Worm (Caenorhabditis elegans): ENCODE results near the gene ptr-24.

ptr-24 gene

DNA sequence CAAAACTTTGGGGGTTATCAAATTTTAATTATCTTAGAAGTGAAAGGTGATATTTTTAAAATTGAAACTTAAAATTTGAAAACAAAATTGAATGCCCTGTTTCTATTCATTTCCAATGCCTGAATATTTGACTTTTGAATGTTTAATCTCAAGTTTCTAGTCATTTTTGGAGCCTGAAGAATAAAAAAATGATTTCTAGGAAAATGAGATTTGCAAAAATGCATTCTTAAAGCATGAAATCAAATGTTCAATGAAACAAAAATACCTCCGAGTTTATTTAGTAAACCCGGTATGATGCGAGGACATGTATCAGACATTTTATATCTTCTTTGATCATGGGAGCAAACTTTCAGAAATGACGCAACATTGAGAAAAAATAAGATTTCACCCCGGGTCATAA, 41.2 kb downstream of the ptr-24 start:
- no peak for TF ChIP-seq unc-62 (GFP tag; optimal IDR thresholded peaks at IDR 0.05)

DNA sequence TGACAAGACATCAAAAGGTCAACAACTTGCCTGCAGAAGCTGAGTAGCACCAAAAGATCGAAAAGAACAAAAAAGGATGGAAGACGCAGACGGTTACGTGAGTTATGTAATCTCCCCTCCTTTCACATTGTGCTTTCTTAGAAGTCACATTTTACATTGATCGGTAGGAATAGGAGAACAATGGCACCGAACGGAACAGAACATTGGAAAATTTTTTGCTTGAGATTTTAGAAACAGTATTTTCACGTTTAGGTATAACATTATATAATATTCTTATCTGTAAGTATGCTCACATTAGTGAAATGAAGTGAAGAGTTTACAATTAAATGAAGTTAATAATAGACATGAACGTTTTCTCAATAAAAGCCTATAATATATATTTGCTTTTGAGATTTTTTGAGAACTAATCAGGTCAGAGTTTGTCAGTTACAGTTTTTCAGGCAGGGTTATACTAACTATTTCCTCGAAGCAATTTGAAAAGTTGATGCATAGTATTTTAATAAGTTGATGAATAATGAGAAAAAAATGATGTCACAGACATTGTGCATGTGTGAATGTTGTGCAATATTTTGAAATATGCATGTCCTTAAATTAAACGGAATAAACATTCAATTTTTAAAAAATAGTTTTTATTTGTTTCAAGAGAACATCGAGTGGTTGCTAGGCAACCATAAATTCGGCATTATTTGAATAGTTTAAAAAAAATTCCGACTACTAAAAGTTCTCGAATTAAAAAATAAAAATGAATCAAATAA, 43.3 kb downstream of the ptr-24 start:
- no peak for TF ChIP-seq unc-62 (GFP tag; optimal IDR thresholded peaks at IDR 0.05)

DNA sequence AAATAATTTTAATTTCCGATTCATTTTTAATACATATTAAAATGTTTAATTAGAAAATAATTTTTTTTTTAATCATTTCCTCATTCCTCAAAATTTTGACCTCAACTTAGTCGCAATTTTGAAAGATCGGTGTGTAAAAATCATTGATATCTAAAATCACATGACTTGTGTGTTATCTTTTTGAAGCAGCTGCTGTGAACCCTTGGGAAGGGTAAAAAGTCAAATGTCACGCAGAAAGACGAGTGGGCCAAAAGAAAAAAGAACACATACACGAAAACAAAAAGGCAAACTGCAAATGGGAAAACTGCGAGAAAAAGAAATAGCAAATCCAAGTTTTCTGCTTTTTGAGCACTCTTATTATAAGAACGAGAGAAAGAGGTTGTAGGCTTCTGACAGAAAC, 45.4 kb downstream of the ptr-24 start:
- TF ChIP-seq unc-62 (GFP tag; optimal IDR thresholded peaks at IDR 0.05): no peak

DNA sequence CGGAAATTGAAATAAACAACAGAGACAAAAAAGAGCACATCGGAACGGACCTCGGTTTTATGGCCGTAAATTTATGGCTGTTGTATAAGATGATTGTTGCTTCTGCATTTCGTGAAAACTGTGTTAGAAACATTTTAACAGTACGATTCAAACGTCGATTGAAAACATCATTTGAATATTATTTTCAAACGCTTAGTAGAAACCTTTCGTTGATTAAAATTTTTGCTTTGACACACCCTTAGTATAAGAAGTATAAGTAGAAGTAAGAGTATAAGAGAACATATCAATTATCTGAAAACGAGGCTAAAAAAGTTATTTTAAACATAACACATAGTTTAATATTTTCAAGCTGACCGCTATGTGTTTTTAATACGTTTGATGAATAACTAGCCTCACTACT, 46.9 kb downstream of the ptr-24 start:
- no peak for TF ChIP-seq unc-62 (GFP tag; optimal IDR thresholded peaks at IDR 0.05)

DNA sequence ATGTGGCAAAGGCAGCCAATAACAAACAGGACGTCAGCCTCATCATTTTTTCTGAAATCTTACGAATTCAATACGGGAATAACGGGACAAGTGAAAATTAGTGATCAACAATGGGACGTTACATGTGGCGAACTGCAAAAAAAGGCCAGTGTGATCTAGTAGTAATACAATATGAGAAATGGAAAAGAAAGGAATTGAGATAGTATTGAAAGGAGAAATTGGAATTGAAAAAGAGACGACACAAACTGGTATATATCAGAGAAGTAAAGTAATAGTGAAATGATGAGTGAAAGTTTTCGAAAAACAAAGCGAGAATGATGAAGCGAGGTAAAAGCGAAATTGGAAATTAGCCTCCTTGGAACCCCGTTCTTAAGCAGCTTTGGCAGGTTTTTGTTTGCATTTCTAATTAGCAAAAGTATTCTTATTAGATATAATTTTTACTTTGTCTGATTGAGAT, 49.7 kb downstream of the ptr-24 start, which contains the start of gene C49F8.3:
Gene C49F8.3 (minus strand): TSS at position 51 of the 457 bp plus-strand sequence.
- TF ChIP-seq unc-62 (GFP tag; optimal IDR thresholded peaks at IDR 0.05): no peak

DNA sequence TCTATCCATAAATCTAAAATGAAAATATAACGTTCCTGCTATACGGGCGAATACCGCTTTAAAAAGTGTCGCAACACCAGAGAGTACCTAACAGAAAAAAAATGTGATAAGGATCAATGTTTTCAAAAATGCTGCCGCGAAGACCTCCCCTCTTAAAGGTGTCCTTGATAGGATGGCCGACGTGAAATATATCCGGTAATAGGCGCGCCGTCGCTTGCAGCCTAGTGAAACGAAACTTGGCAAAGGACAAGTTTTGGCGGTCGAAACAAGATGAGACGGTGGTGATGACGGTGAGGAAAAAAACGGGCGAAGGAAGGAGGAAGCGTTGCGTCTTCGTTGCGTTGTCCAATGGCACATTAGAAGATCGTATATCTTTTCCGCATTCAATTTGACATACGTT, 51.0 kb downstream of the ptr-24 start:
- no peak for TF ChIP-seq unc-62 (GFP tag; optimal IDR thresholded peaks at IDR 0.05)

DNA sequence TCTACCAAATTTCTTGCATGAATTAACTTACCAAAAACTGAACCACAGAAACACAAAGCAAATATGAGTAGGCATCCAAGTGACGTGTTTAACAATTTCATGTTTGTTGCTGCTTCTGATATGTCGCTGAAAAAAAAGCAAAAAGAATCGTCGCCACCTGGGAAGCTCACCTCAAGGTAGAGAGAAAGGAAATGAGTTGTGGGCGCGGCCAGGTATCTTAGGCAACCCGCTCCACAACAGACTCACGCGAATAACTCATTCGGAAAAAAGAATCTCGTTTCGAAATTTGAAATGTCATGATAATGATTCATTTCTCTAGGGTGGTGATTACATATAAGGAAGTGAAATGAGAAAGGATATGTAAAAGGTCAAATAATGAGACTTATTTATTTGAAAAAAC, 57.1 kb downstream of the ptr-24 start, which contains the start of gene irld-2:
Gene irld-2 (minus strand): TSS at position 101 of the 400 bp plus-strand sequence.
- no peak for TF ChIP-seq unc-62 (GFP tag; optimal IDR thresholded peaks at IDR 0.05)

DNA sequence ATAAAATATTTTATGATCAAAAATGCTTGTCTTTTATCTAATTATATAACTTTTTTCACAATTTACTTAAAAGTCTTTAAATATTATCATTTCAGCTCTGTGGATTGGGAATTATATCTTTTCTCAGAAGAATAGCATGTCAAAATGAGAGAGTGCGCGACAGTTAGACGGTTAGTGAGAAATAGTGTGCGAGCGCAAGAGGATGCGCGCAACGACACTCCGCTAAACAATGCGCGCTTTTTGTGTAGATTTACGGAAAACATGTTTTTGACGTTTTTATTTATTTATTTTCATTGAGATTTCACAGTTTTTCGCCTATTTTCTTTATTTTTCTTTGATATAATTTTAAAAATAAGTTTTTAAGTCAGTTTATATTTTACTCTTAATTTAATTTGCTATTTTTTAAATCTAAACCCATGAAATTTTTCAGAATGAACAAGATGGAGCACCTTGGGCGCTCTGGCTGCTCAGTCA, 58.8 kb downstream of the ptr-24 start, which contains the start of gene F02C12.3:
Gene F02C12.3 (plus strand): TSS at position 424 of the 474 bp plus-strand sequence.
- no peak for TF ChIP-seq unc-62 (GFP tag; optimal IDR thresholded peaks at IDR 0.05)

Measured in whole organism, dauer.